Fruit fly (Drosophila melanogaster): ENCODE data around the gene mrn.
A peak's percentile ranks its signal among the peaks of the same experiment; 100 is the strongest.

Gene mrn

DNA sequence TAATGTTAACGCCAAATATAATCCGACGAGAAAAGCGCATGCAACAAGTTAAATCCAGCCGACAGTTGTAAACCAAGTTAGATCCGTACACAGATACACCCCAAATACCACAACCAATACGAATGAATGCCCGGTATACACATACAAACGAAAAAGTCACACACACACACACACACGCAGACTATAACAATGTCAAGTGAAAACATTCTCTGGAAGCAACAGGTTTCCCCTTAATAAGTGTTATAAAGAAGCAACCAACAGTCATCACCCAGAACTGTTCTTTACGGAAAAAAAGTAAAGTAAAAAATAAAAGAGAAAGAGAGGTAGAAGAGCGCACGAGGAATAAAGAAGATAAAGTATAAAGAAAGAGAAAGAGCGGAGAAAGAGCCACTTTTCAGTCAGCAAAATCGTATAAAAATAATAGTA, 44.5 kb downstream of the mrn start (continued):
- TF ChIP-seq CG10274 (GFP tag; optimal IDR thresholded peaks at IDR 0.05): no peak
- no peak for TF ChIP-seq CG17385 (GFP tag; optimal IDR thresholded peaks at IDR 0.05)
- no peak for TF ChIP-seq Opbp (GFP tag; IDR thresholded peaks at IDR 0.05; ENCODE audit: partially characterized antibody)
- no peak for TF ChIP-seq Ets65A (GFP tag)
- TF ChIP-seq tin (GFP tag; optimal IDR thresholded peaks at IDR 0.05): no peak
- peak; percentile 42 for TF ChIP-seq Nf-YC (tag; optimal IDR thresholded peaks at IDR 0.05)
- no peak for TF ChIP-seq stc (GFP tag; IDR thresholded peaks at IDR 0.05)
- TF ChIP-seq CG5180 (GFP tag; optimal IDR thresholded peaks at IDR 0.05): peak; percentile 54
- no peak for TF ChIP-seq ase (GFP tag; IDR thresholded peaks at IDR 0.05)
- TF ChIP-seq Med (GFP tag): no peak
- TF ChIP-seq CG32772 (GFP tag; IDR thresholded peaks at IDR 0.05): no peak
- peak; percentile 83 for TF ChIP-seq kah (GFP tag; optimal IDR thresholded peaks at IDR 0.05)
- TF ChIP-seq CG6654 (GFP tag; optimal IDR thresholded peaks at IDR 0.05): no peak
- no peak for TF ChIP-seq CG2712 (tag; optimal IDR thresholded peaks at IDR 0.05)
- no peak for TF ChIP-seq CG8478 (optimal IDR thresholded peaks at IDR 0.05)
- no peak for TF ChIP-seq eyg (GFP tag; optimal IDR thresholded peaks at IDR 0.05)
- no peak for TF ChIP-seq zen (tag; optimal IDR thresholded peaks at IDR 0.05)
- TF ChIP-seq CG3163 (GFP tag; optimal IDR thresholded peaks at IDR 0.05): peak; percentile 75
- no peak for TF ChIP-seq GATAe (GFP tag; conservative IDR thresholded peaks at IDR 0.05)
- no peak for TF ChIP-seq Meics (GFP tag; optimal IDR thresholded peaks at IDR 0.05)
- TF ChIP-seq Antp (GFP tag; optimal IDR thresholded peaks at IDR 0.05): no peak
- TF ChIP-seq phol (tag; optimal IDR thresholded peaks at IDR 0.05): no peak
- TF ChIP-seq CG16813 (GFP tag; IDR thresholded peaks at IDR 0.05; ENCODE audit: partially characterized antibody): no peak
- no peak for TF ChIP-seq CG3407 (GFP tag; optimal IDR thresholded peaks at IDR 0.05)
- TF ChIP-seq zen2 (GFP tag; IDR thresholded peaks at IDR 0.05; ENCODE audit: partially characterized antibody): no peak
- TF ChIP-seq Nf-YB (GFP tag; optimal IDR thresholded peaks at IDR 0.05): peak; percentile 47
- peak; percentile 53 to 57 for TF ChIP-seq Trl (optimal IDR thresholded peaks at IDR 0.05)
- TF ChIP-seq Trl (GFP tag; optimal IDR thresholded peaks at IDR 0.05): no peak
- no peak for TF ChIP-seq inv (GFP tag; IDR thresholded peaks at IDR 0.05; ENCODE audit: partially characterized antibody)
- TF ChIP-seq ems (GFP tag; optimal IDR thresholded peaks at IDR 0.05): no peak
- peak; percentile 53 for TF ChIP-seq nerfin-1 (tag; optimal IDR thresholded peaks at IDR 0.05)
- no peak for TF ChIP-seq sc (optimal IDR thresholded peaks at IDR 0.05)
- no peak for TF ChIP-seq sc (GFP tag; optimal IDR thresholded peaks at IDR 0.05)
- TF ChIP-seq ab (GFP tag; optimal IDR thresholded peaks at IDR 0.05): no peak
- TF ChIP-seq salm (tag; optimal IDR thresholded peaks at IDR 0.05): no peak
- TF ChIP-seq BEAF-32 (GFP tag; optimal IDR thresholded peaks at IDR 0.05): no peak
- TF ChIP-seq NfI (GFP tag; optimal IDR thresholded peaks at IDR 0.05): no peak
- peak; percentile 5 for TF ChIP-seq CG13894 (tag; optimal IDR thresholded peaks at IDR 0.05)
- no peak for TF ChIP-seq pros (GFP tag; optimal IDR thresholded peaks at IDR 0.05)
- TF ChIP-seq CG8089 (GFP tag; optimal IDR thresholded peaks at IDR 0.05): no peak
- no peak for TF ChIP-seq CG3281 (GFP tag; optimal IDR thresholded peaks at IDR 0.05)
- no peak for TF ChIP-seq CG7987 (GFP tag; optimal IDR thresholded peaks at IDR 0.05)
- peak; percentile 38 for TF ChIP-seq sens (GFP tag)

DNA sequence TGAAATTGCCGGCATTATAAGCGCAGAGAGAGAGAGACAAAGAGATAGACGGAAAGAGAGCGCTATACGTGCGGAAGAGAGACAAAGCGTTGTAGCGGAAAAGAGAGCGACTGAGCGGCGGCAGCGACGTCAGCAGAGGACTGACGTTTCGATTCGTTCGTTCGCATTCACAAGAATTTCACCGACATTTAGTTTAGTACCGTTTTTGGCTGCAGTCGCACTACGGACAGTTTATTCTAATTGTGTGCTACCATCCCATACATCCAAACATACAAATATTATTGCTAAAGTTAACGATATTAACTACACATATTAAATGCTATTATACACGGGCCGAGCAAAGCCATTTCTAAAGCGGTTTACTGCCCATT, 45.1 kb downstream of the mrn start, which contains the start of gene CrebA:
Gene CrebA (plus strand): TSS at position 168 of the 371 bp plus-strand sequence.
- TF ChIP-seq CG42726 (GFP tag; IDR thresholded peaks at IDR 0.05; ENCODE audit: partially characterized antibody) (peak; percentile 7; the same call in 1 of the 2 replicates), shn (GFP tag; optimal IDR thresholded peaks at IDR 0.05) (no peak), amos (GFP tag; IDR thresholded peaks at IDR 0.05; ENCODE audit: partially characterized antibody) (no peak), Lpt (GFP tag; optimal IDR thresholded peaks at IDR 0.05) (no peak), Lhr (GFP tag; optimal IDR thresholded peaks at IDR 0.05) (no peak), Sox100B (GFP tag; optimal IDR thresholded peaks at IDR 0.05) (no peak), CG4424 (GFP tag; optimal IDR thresholded peaks at IDR 0.05) (no peak), Trl (optimal IDR thresholded peaks at IDR 0.05) (peak; percentile 94 to 95), Trl (GFP tag; optimal IDR thresholded peaks at IDR 0.05) (no peak), NC2α (GFP tag; optimal IDR thresholded peaks at IDR 0.05) (no peak), CG31441 (GFP tag; IDR thresholded peaks at IDR 0.05) (0 out of 2 replicates have a peak, but pooled peaks have one; percentile 6), ERR (GFP tag; optimal IDR thresholded peaks at IDR 0.05) (no peak), Aef1 (GFP tag; IDR thresholded peaks at IDR 0.05) (no peak), Ada2b (GFP tag; IDR thresholded peaks at IDR 0.05) (no peak)

All from whole organism, embryonic.